Worm (Caenorhabditis elegans) whole organism, young adult: ENCODE measurements around the gene Y41E3.6.
A peak's percentile ranks its signal among the peaks of the same experiment; 100 is the strongest.

Experiments
- F55B11.4 ChIP-seq: sonication (generic microtip); optimal IDR thresholded peaks from 2 replicates; lab custom pipeline; 2016; ENCODE audit warnings: missing compliant biosample characterization, missing genetic modification characterization, borderline replicate concordance; ENCODE audit not compliant: insufficient read depth
- F57A8.1 ChIP-seq: fragments of 200-800 bp; sonication (Bioruptor generic); optimal IDR thresholded peaks from 2 replicates; lab custom pipeline; 2018; ENCODE audit warnings: mild to moderate bottlenecking, missing genetic modification characterization, moderate library complexity, missing compliant biosample characterization
- Y67H2A.10 ChIP-seq: fragments of 200-800 bp; sonication (Bioruptor generic); conservative IDR thresholded peaks from 2 replicates; pipeline ENCODE4 v1.3.6; 2022; ENCODE audit warnings: missing genetic modification reagents, missing genetic modification characterization, missing compliant biosample characterization
- Y95B8A.8 ChIP-seq: fragments of 200-800 bp; sonication (Bioruptor generic); IDR thresholded peaks from 2 replicates; pipeline ENCODE4 v1.3.6; 2022; ENCODE audit warnings: missing genetic modification reagents, missing genetic modification characterization, missing compliant biosample characterization
- ZK185.1 ChIP-seq: sonication (generic microtip); optimal IDR thresholded peaks from 2 replicates; lab custom pipeline; 2016; ENCODE audit warnings: mild to moderate bottlenecking, missing genetic modification characterization, missing compliant biosample characterization; ENCODE audit not compliant: poor library complexity, severe bottlenecking
- attf-3 ChIP-seq: fragments of 200-800 bp; sonication (Bioruptor generic); conservative IDR thresholded peaks from 2 replicates; pipeline ENCODE4 v1.3.6; 2022; ENCODE audit warnings: missing genetic modification reagents, missing genetic modification characterization, missing compliant biosample characterization
- attf-6 ChIP-seq: fragments of 200-800 bp; sonication (Bioruptor generic); IDR thresholded peaks from 2 replicates; pipeline ENCODE4 v1.3.6; 2022; ENCODE audit warnings: missing genetic modification reagents, missing genetic modification characterization, missing compliant biosample characterization
- bed-2 ChIP-seq: fragments of 200-800 bp; sonication (Bioruptor generic); IDR thresholded peaks from 2 replicates; pipeline ENCODE4 v1.3.6; 2022; ENCODE audit warnings: missing genetic modification reagents, missing genetic modification characterization, missing compliant biosample characterization
- cebp-1 ChIP-seq, 2 experiments: fragments of 200-800 bp in 1 of 2; sonication (Bioruptor generic) in 1 of 2; sonication (generic microtip) in 1 of 2; IDR thresholded peaks in 1 of 2; optimal IDR thresholded peaks in 1 of 2; 2 replicates each; pipeline versions ENCODE4 v1.3.6 to Lab custom; 2017 to 2022; ENCODE audit warnings: missing compliant biosample characterization in 2 of 2, missing genetic modification characterization in 2 of 2, mild to moderate bottlenecking in 1 of 2, missing genetic modification reagents in 1 of 2, moderate library complexity in 1 of 2
- ceh-100 ChIP-seq: fragments of 200-800 bp; sonication (Bioruptor generic); IDR thresholded peaks from 2 replicates; pipeline ENCODE4 v1.3.6; 2022; ENCODE audit warnings: missing genetic modification reagents, missing genetic modification characterization, missing compliant biosample characterization
- ceh-27 ChIP-seq: fragments of 200-800 bp; sonication (Bioruptor generic); optimal IDR thresholded peaks from 2 replicates; lab custom pipeline; 2018; ENCODE audit warnings: mild to moderate bottlenecking, missing genetic modification characterization, moderate library complexity, missing compliant biosample characterization
- ceh-91 ChIP-seq: fragments of 200-800 bp; sonication (Bioruptor generic); IDR thresholded peaks from 2 replicates; pipeline ENCODE4 v1.3.6; 2022; ENCODE audit warnings: missing genetic modification reagents, missing genetic modification characterization, missing compliant biosample characterization
- chd-7 ChIP-seq: sonication (generic microtip); optimal IDR thresholded peaks from 2 replicates; lab custom pipeline; 2016; ENCODE audit warnings: mild to moderate bottlenecking, missing genetic modification characterization, moderate library complexity, missing compliant biosample characterization
- die-1 ChIP-seq: sonication (generic microtip); optimal IDR thresholded peaks from 2 replicates; lab custom pipeline; 2016; ENCODE audit warnings: missing genotype, mild to moderate bottlenecking, missing genetic modification characterization, missing compliant biosample characterization
- dpl-1 ChIP-seq: fragments of 150-350 bp; optimal IDR thresholded peaks from 2 replicates; lab custom pipeline; 2014; ENCODE audit warnings: missing biosample characterization, missing genetic modification reagents, missing genetic modification characterization
- egl-44 ChIP-seq: fragments of 200-800 bp; sonication (Bioruptor generic); IDR thresholded peaks from 2 replicates; pipeline ENCODE4 v1.3.6; 2022; ENCODE audit warnings: missing genetic modification reagents, missing genetic modification characterization, missing compliant biosample characterization
- egrh-3 ChIP-seq: fragments of 200-800 bp; sonication (Bioruptor generic); IDR thresholded peaks from 2 replicates; pipeline ENCODE4 v1.3.6; 2022; ENCODE audit warnings: missing genetic modification reagents, missing genetic modification characterization, missing compliant biosample characterization
- ekl-4 ChIP-seq: fragments of 200-800 bp; sonication (Bioruptor generic); IDR thresholded peaks from 2 replicates; pipeline ENCODE4 v1.3.6; 2022; ENCODE audit warnings: missing genetic modification reagents, missing genetic modification characterization, missing compliant biosample characterization
- hmg-20 ChIP-seq: fragments of 200-800 bp; sonication (Bioruptor generic); IDR thresholded peaks from 2 replicates; pipeline ENCODE4 v1.3.6; 2022; ENCODE audit warnings: missing genetic modification reagents, missing genetic modification characterization, missing compliant biosample characterization
- lin-35 ChIP-seq, 3 experiments: fragments of 150-350 bp in 2 of 3; sonication (generic microtip) in 1 of 3; optimal IDR thresholded peaks; 2 replicates each; lab custom pipeline; 2014 to 2018; ENCODE audit warnings: missing biosample characterization in 3 of 3, missing genetic modification characterization in 3 of 3, missing genetic modification reagents in 3 of 3
- madf-8 ChIP-seq: fragments of 200-800 bp; sonication (Bioruptor generic); conservative IDR thresholded peaks from 2 replicates; pipeline ENCODE4 v1.3.6; 2022; ENCODE audit warnings: missing genetic modification reagents, missing genetic modification characterization, missing compliant biosample characterization
- nfyb-1 ChIP-seq: fragments of 200-800 bp; sonication (Bioruptor generic); IDR thresholded peaks from 2 replicates; pipeline ENCODE4 v1.3.6; 2022; ENCODE audit warnings: missing genetic modification reagents, missing genetic modification characterization, missing compliant biosample characterization
- nhr-120 ChIP-seq: fragments of 200-800 bp; sonication (Bioruptor generic); IDR thresholded peaks from 2 replicates; pipeline ENCODE4 v1.3.6; 2022; ENCODE audit warnings: missing genetic modification characterization, missing compliant biosample characterization
- nhr-179 ChIP-seq: sonication (generic microtip); optimal IDR thresholded peaks from 2 replicates; lab custom pipeline; 2016; ENCODE audit warnings: mild to moderate bottlenecking, missing genetic modification characterization, missing compliant biosample characterization
- nhr-80 ChIP-seq: sonication (generic microtip); optimal IDR thresholded peaks from 2 replicates; lab custom pipeline; 2016; ENCODE audit warnings: missing genetic modification characterization, missing compliant biosample characterization
- repo-1 ChIP-seq: sonication (generic microtip); optimal IDR thresholded peaks from 2 replicates; lab custom pipeline; 2017; ENCODE audit warnings: mild to moderate bottlenecking, missing genetic modification characterization, missing compliant biosample characterization
- snpc-3.4 ChIP-seq: sonication (generic microtip); optimal IDR thresholded peaks from 2 replicates; lab custom pipeline; 2017; ENCODE audit warnings: missing genetic modification characterization, mild to moderate bottlenecking, missing compliant biosample characterization, antibody characterized with exemption, moderate library complexity, missing genotype, missing genetic modification reagents
- snpc-4 ChIP-seq, 5 experiments: fragments of 150-350 bp in 1 of 5; sonication (generic microtip) in 4 of 5; optimal IDR thresholded peaks; 2 replicates each; lab custom pipeline; 2014 to 2018; ENCODE audit warnings: missing genetic modification characterization in 5 of 5, missing biosample characterization in 3 of 5, antibody characterized with exemption in 2 of 5, mild to moderate bottlenecking in 2 of 5, missing compliant biosample characterization in 2 of 5, missing genotype in 2 of 5, moderate library complexity in 2 of 5, missing genetic modification reagents in 1 of 5
- tbp1 ChIP-seq: fragments of 200-800 bp; sonication (Bioruptor generic); optimal IDR thresholded peaks from 2 replicates; lab custom pipeline; 2018; ENCODE audit warnings: mild to moderate bottlenecking, missing genetic modification characterization, missing compliant biosample characterization
- xnd-1 ChIP-seq: sonication (generic microtip); optimal IDR thresholded peaks from 2 replicates; lab custom pipeline; 2016; ENCODE audit warnings: missing genotype, missing genetic modification reagents, missing genetic modification characterization, missing compliant biosample characterization
- zfh-2 ChIP-seq: fragments of 200-800 bp; sonication (Bioruptor generic); conservative IDR thresholded peaks from 2 replicates; pipeline ENCODE4 v1.3.6; 2022; ENCODE audit warnings: missing genetic modification reagents, missing genetic modification characterization, missing compliant biosample characterization
- zim-3 ChIP-seq: sonication (generic microtip); optimal IDR thresholded peaks from 2 replicates; lab custom pipeline; 2017; ENCODE audit warnings: mild to moderate bottlenecking, missing genetic modification characterization, moderate library complexity, missing compliant biosample characterization
- ztf-18 ChIP-seq: sonication (generic microtip); optimal IDR thresholded peaks from 2 replicates; lab custom pipeline; 2016; ENCODE audit warnings: missing genotype, mild to moderate bottlenecking, missing genetic modification characterization, missing compliant biosample characterization
- ztf-25 ChIP-seq: fragments of 200-800 bp; sonication (Bioruptor generic); IDR thresholded peaks from 2 replicates; pipeline ENCODE4 v1.3.6; 2022; ENCODE audit warnings: missing genetic modification reagents, missing genetic modification characterization, missing compliant biosample characterization
- ztf-26 ChIP-seq: sonication (generic microtip); optimal IDR thresholded peaks from 2 replicates; lab custom pipeline; 2017; ENCODE audit warnings: missing genetic modification characterization, missing compliant biosample characterization
- ztf-6 ChIP-seq: fragments of 200-800 bp; sonication (Bioruptor generic); IDR thresholded peaks from 2 replicates; pipeline ENCODE4 v1.3.6; 2022; ENCODE audit warnings: missing genetic modification reagents, missing genetic modification characterization, missing compliant biosample characterization

Y41E3.6 gene

ce11 chrIV:15011169-15011568 lies 4.6 kb downstream of the Y41E3.6 start (continued):
- TF ChIP-seq attf-3, result no peak
- TF ChIP-seq nhr-120 (GFP tag; lab: Robert Waterston, UW), result no peak

- TF ChIP-seq attf-6 (GFP tag; lab: Robert Waterston, UW), result peak; percentile 66; the same call in 1 of the 2 replicates
- no peak for TF ChIP-seq egl-44 (GFP tag; lab: Robert Waterston, UW)
- TF ChIP-seq zfh-2 (GFP tag; lab: Robert Waterston, UW), result peak; percentile 68
- no peak for TF ChIP-seq cebp-1 (GFP tag; IDR thresholded peaks at IDR 0.05; lab: Robert Waterston, UW)
- TF ChIP-seq cebp-1 (tag; optimal IDR thresholded peaks at IDR 0.05; lab: Kevin White, UChicago), result peak; percentile 3
- TF ChIP-seq ztf-25 (GFP tag; lab: Robert Waterston, UW), result no peak
- TF ChIP-seq egrh-3 (GFP tag; lab: Robert Waterston, UW), result peak; percentile 31; the same call in 1 of the 2 replicates
- peak; percentile 14 for TF ChIP-seq snpc-4 (GFP tag; optimal IDR thresholded peaks at IDR 0.05; lab: Kevin White, UChicago)
- peak in 2 of 4 experiments; percentile 44 to 84 for TF ChIP-seq snpc-4 (tag; optimal IDR thresholded peaks at IDR 0.05; lab: Kevin White, UChicago)
- peak; percentile 24 for TF ChIP-seq ztf-18 (tag; lab: Kevin White, UChicago)
These were observed 5.7 kb downstream of the Y41E3.6 start for ce11 chrIV:15012154-15012892.

ce11 chrIV:15013083-15013482 lies 6.5 kb downstream of the Y41E3.6 start, which contains the start of gene qars-1:
TSS of gene qars-1 (minus strand) at chrIV:15013183.
- TF ChIP-seq Y67H2A.10 (GFP tag; lab: Robert Waterston, UW) (no peak), ztf-26 (tag; lab: Kevin White, UChicago) (no peak), bed-2 (GFP tag; lab: Robert Waterston, UW) (no peak)

ce11 chrIV:15013517-15014085 lies 7.0 kb downstream of the Y41E3.6 start, which contains the start of gene Y41E3.7:
TSS of gene Y41E3.7 (plus strand) at chrIV:15014035.
- TF ChIP-seq ekl-4 (no peak), Y95B8A.8 (GFP tag; lab: Robert Waterston, UW) (no peak), bed-2 (GFP tag; lab: Robert Waterston, UW) (no peak), Y67H2A.10 (GFP tag; lab: Robert Waterston, UW) (no peak), repo-1 (tag; lab: Kevin White, UChicago) (no peak), xnd-1 (tag; lab: Kevin White, UChicago) (no peak), ZK185.1 (tag; lab: Kevin White, UChicago) (no peak), ceh-27 (GFP tag; lab: Kevin White, UChicago) (no peak), hmg-20 (GFP tag; lab: Robert Waterston, UW) (no peak), nfyb-1 (GFP tag; lab: Robert Waterston, UW) (no peak), egrh-3 (GFP tag; lab: Robert Waterston, UW) (no peak), nhr-80 (tag; lab: Kevin White, UChicago) (no peak), chd-7 (tag; lab: Kevin White, UChicago) (no peak), ztf-6 (GFP tag; lab: Robert Waterston, UW) (no peak), snpc-4 (GFP tag; optimal IDR thresholded peaks at IDR 0.05; lab: Kevin White, UChicago) (no peak), snpc-4 (tag; optimal IDR thresholded peaks at IDR 0.05; lab: Kevin White, UChicago) (peak in 2 of 4 experiments; percentile 42 to 81), tbp1 (GFP tag; lab: Kevin White, UChicago) (peak; percentile 12), snpc-3.4 (tag; lab: Kevin White, UChicago) (peak; percentile 9), zim-3 (tag; lab: Kevin White, UChicago) (no peak), lin-35 (GFP tag; optimal IDR thresholded peaks at IDR 0.05; lab: Kevin White, UChicago) (peak in 1 of 3 experiments; percentile 13), dpl-1 (GFP tag; lab: Kevin White, UChicago) (no peak), F57A8.1 (GFP tag; lab: Kevin White, UChicago) (no peak), ceh-91 (GFP tag; lab: Robert Waterston, UW) (no peak), F55B11.4 (no peak), madf-8 (GFP tag; lab: Robert Waterston, UW) (no peak), die-1 (tag; lab: Kevin White, UChicago) (no peak), nhr-179 (tag; lab: Kevin White, UChicago) (no peak), ceh-100 (no peak)
- TF ChIP-seq, all 124 proteins: peak for 4
